Worm (Caenorhabditis elegans): Measurements from ENCODE around the gene Y60C6A.1.

ce11 chrV:4758019-4758418 is 25.4 kb upstream of the Y60C6A.1 start:
- TF ChIP-seq ceh-90 (tag; optimal IDR thresholded peaks at IDR 0.05) (no peak), sptf-1 (tag; optimal IDR thresholded peaks at IDR 0.05) (no peak), nhr-237 (tag; optimal IDR thresholded peaks at IDR 0.05) (no peak), ztf-4 (tag; optimal IDR thresholded peaks at IDR 0.05) (no peak), lin-39 (tag; optimal IDR thresholded peaks at IDR 0.05) (no peak), egl-27 (tag; optimal IDR thresholded peaks at IDR 0.05) (no peak), pqm-1 (tag; optimal IDR thresholded peaks at IDR 0.05) (no peak), elt-3 (tag; optimal IDR thresholded peaks at IDR 0.05) (no peak), ama-1 (optimal IDR thresholded peaks at IDR 0.05) (no peak), ces-1 (GFP tag; optimal IDR thresholded peaks at IDR 0.05) (no peak), elt-2 (tag; optimal IDR thresholded peaks at IDR 0.05) (no peak), skn-1 (tag; optimal IDR thresholded peaks at IDR 0.05) (no peak), lsy-2 (tag; optimal IDR thresholded peaks at IDR 0.05) (no peak), hpl-2 (GFP tag; optimal IDR thresholded peaks at IDR 0.05) (no peak)

Data from whole organism, L1 larva.